Fruit fly (Drosophila melanogaster): ENCODE results near the gene mRpS18A.

mRpS18A gene

DNA sequence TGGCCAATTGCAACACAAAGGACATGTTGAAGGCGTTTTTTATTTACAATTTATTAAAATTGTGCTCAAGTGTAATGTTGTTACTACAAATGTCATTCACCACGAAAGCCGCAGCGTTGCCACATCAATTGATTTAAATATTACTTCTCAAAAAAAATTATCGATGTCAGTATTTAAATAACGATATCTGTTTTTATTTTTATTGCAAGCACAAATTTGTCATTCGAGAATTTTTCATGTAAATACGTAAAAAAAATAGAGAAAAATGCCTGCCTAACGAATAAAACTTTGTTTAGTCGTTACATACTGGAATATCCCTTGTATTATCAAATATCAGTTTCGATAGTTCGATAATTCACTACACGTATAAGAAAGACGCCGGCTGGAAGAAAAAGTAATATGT, at the start of gene mRpS18A, which contains the start of gene CG31460:
TSS of gene mRpS18A (minus strand) at position 110 of the 403 bp plus-strand sequence.
TSS of gene CG31460 (plus strand) at position 190 of the 403 bp plus-strand sequence.
- TF ChIP-seq CG1620 (GFP tag; optimal IDR thresholded peaks at IDR 0.05): no peak
- no peak for TF ChIP-seq CG11617 (GFP tag; optimal IDR thresholded peaks at IDR 0.05)
- peak; percentile 40 for TF ChIP-seq bab1 (GFP tag; optimal IDR thresholded peaks at IDR 0.05)
- peak; percentile 21 for TF ChIP-seq CG14711 (tag; optimal IDR thresholded peaks at IDR 0.05)
- TF ChIP-seq CG12768 (GFP tag; optimal IDR thresholded peaks at IDR 0.05): peak; percentile 5
- TF ChIP-seq pad (GFP tag; optimal IDR thresholded peaks at IDR 0.05): no peak
- no peak for TF ChIP-seq Clk (GFP tag; optimal IDR thresholded peaks at IDR 0.05)
- no peak for TF ChIP-seq CG5204 (GFP tag; optimal IDR thresholded peaks at IDR 0.05)
- no peak for TF ChIP-seq ovo (GFP tag; optimal IDR thresholded peaks at IDR 0.05)
- TF ChIP-seq Crg-1 (GFP tag; optimal IDR thresholded peaks at IDR 0.05): no peak
- no peak for TF ChIP-seq CG7045 (GFP tag; optimal IDR thresholded peaks at IDR 0.05)
- peak; percentile 60 for TF ChIP-seq toe (GFP tag; optimal IDR thresholded peaks at IDR 0.05)
- no peak for TF ChIP-seq Hr96 (GFP tag; optimal IDR thresholded peaks at IDR 0.05)
- TF ChIP-seq CG33017 (tag; optimal IDR thresholded peaks at IDR 0.05): no peak
- TF ChIP-seq Mnt (GFP tag; optimal IDR thresholded peaks at IDR 0.05): no peak
- no peak for TF ChIP-seq kay (GFP tag; ENCODE audit: borderline replicate concordance)
- TF ChIP-seq tj (GFP tag; optimal IDR thresholded peaks at IDR 0.05): no peak
- TF ChIP-seq cic (GFP tag; optimal IDR thresholded peaks at IDR 0.05): no peak
- peak; percentile 20 for TF ChIP-seq CG7101 (tag; optimal IDR thresholded peaks at IDR 0.05)
- TF ChIP-seq cnc (optimal IDR thresholded peaks at IDR 0.05): no peak

dm6 chr3R:8596161-8596560, 33.8 kb upstream of the mRpS18A start:
- TF ChIP-seq Mnt (GFP tag; optimal IDR thresholded peaks at IDR 0.05) (no peak), CG5204 (GFP tag; optimal IDR thresholded peaks at IDR 0.05) (peak; percentile 48), Hr96 (GFP tag; optimal IDR thresholded peaks at IDR 0.05) (no peak), cic (GFP tag; optimal IDR thresholded peaks at IDR 0.05) (no peak), Clk (GFP tag; optimal IDR thresholded peaks at IDR 0.05) (no peak)

- TF ChIP-seq cic (GFP tag; optimal IDR thresholded peaks at IDR 0.05) (no peak), CG11617 (GFP tag; optimal IDR thresholded peaks at IDR 0.05) (no peak), tj (GFP tag; optimal IDR thresholded peaks at IDR 0.05) (no peak), CG33017 (tag; optimal IDR thresholded peaks at IDR 0.05) (no peak), Hr96 (GFP tag; optimal IDR thresholded peaks at IDR 0.05) (no peak), pad (GFP tag; optimal IDR thresholded peaks at IDR 0.05) (no peak), Clk (GFP tag; optimal IDR thresholded peaks at IDR 0.05) (no peak), CG14711 (tag; optimal IDR thresholded peaks at IDR 0.05) (no peak), ovo (GFP tag; optimal IDR thresholded peaks at IDR 0.05) (no peak), CG7101 (tag; optimal IDR thresholded peaks at IDR 0.05) (no peak), Crg-1 (GFP tag; optimal IDR thresholded peaks at IDR 0.05) (no peak), CG1620 (GFP tag; optimal IDR thresholded peaks at IDR 0.05) (no peak), Mnt (GFP tag; optimal IDR thresholded peaks at IDR 0.05) (no peak), cnc (optimal IDR thresholded peaks at IDR 0.05) (no peak), bab1 (GFP tag; optimal IDR thresholded peaks at IDR 0.05) (no peak), toe (GFP tag; optimal IDR thresholded peaks at IDR 0.05) (no peak)
These were observed 25.5 kb upstream of the mRpS18A start for dm6 chr3R:8587859-8588258.

- TF ChIP-seq CG1620 (GFP tag; optimal IDR thresholded peaks at IDR 0.05) (no peak), CG12768 (GFP tag; optimal IDR thresholded peaks at IDR 0.05) (peak; percentile 45), CG33017 (tag; optimal IDR thresholded peaks at IDR 0.05) (peak; percentile 49), CG7045 (GFP tag; optimal IDR thresholded peaks at IDR 0.05) (peak; percentile 70), tj (GFP tag; optimal IDR thresholded peaks at IDR 0.05) (no peak), CG7101 (tag; optimal IDR thresholded peaks at IDR 0.05) (peak; percentile 10), CG5204 (GFP tag; optimal IDR thresholded peaks at IDR 0.05) (peak; percentile 19), Hr96 (GFP tag; optimal IDR thresholded peaks at IDR 0.05) (no peak), cnc (optimal IDR thresholded peaks at IDR 0.05) (no peak), toe (GFP tag; optimal IDR thresholded peaks at IDR 0.05) (no peak), ovo (GFP tag; optimal IDR thresholded peaks at IDR 0.05) (no peak), Crg-1 (GFP tag; optimal IDR thresholded peaks at IDR 0.05) (no peak), kay (GFP tag; ENCODE audit: borderline replicate concordance) (no peak), pad (GFP tag; optimal IDR thresholded peaks at IDR 0.05) (peak; percentile 91), cic (GFP tag; optimal IDR thresholded peaks at IDR 0.05) (no peak), Clk (GFP tag; optimal IDR thresholded peaks at IDR 0.05) (no peak), bab1 (GFP tag; optimal IDR thresholded peaks at IDR 0.05) (no peak), CG14711 (tag; optimal IDR thresholded peaks at IDR 0.05) (peak; percentile 16), CG11617 (GFP tag; optimal IDR thresholded peaks at IDR 0.05) (peak; percentile 18), Mnt (GFP tag; optimal IDR thresholded peaks at IDR 0.05) (no peak)
These were observed 15.2 kb upstream of the mRpS18A start, which contains the start of gene 5-HT2B for dm6 chr3R:8577409-8578255. Gene 5-HT2B, plus strand, starts transcription at chr3R:8578205.

- TF ChIP-seq Crg-1 (GFP tag; optimal IDR thresholded peaks at IDR 0.05) (peak; percentile 32), CG14711 (tag; optimal IDR thresholded peaks at IDR 0.05) (peak; percentile 46), CG7101 (tag; optimal IDR thresholded peaks at IDR 0.05) (peak; percentile 29), Mnt (GFP tag; optimal IDR thresholded peaks at IDR 0.05) (no peak), Hr96 (GFP tag; optimal IDR thresholded peaks at IDR 0.05) (peak; percentile 10), CG33017 (tag; optimal IDR thresholded peaks at IDR 0.05) (no peak), CG5204 (GFP tag; optimal IDR thresholded peaks at IDR 0.05) (no peak), kay (GFP tag; ENCODE audit: borderline replicate concordance) (peak; percentile 7), CG1620 (GFP tag; optimal IDR thresholded peaks at IDR 0.05) (no peak), ovo (GFP tag; optimal IDR thresholded peaks at IDR 0.05) (no peak), toe (GFP tag; optimal IDR thresholded peaks at IDR 0.05) (peak; percentile 59), Clk (GFP tag; optimal IDR thresholded peaks at IDR 0.05) (no peak), bab1 (GFP tag; optimal IDR thresholded peaks at IDR 0.05) (peak; percentile 20), cnc (optimal IDR thresholded peaks at IDR 0.05) (no peak), CG11617 (GFP tag; optimal IDR thresholded peaks at IDR 0.05) (no peak), pad (GFP tag; optimal IDR thresholded peaks at IDR 0.05) (no peak), CG7045 (GFP tag; optimal IDR thresholded peaks at IDR 0.05) (no peak), cic (GFP tag; optimal IDR thresholded peaks at IDR 0.05) (no peak), tj (GFP tag; optimal IDR thresholded peaks at IDR 0.05) (peak; percentile 29), CG12768 (GFP tag; optimal IDR thresholded peaks at IDR 0.05) (no peak)
These were observed 1.4 kb upstream of the mRpS18A start, which contains the start of gene Cenp-C for dm6 chr3R:8563774-8564173. Gene Cenp-C, plus strand, starts transcription at chr3R:8564105.
